Fruit fly (Drosophila melanogaster) whole organism, wandering third instar larva: ENCODE measurements around the gene CG44475.

Source experiments
- CG32264 ChIP-seq: fragments of 200-800 bp; sonication (Bioruptor generic); optimal IDR thresholded peaks from 2 replicates; lab custom pipeline; 2016; ENCODE audit warnings: missing biosample characterization, missing genetic modification characterization
- CG9705 ChIP-seq: fragments of 200-800 bp; sonication (Bioruptor generic); optimal IDR thresholded peaks from 2 replicates; lab custom pipeline; 2018; ENCODE audit warnings: missing biosample characterization, mild to moderate bottlenecking, missing genetic modification characterization
- CrebA ChIP-seq: fragments of 200-800 bp; sonication (Bioruptor generic); optimal IDR thresholded peaks from 2 replicates; lab custom pipeline; 2016; ENCODE audit warnings: missing biosample characterization, mild to moderate bottlenecking, missing genetic modification characterization, borderline replicate concordance
- Dif ChIP-seq: fragments of 200-275, 200-300 bp; sonication (Bioruptor generic); optimal IDR thresholded peaks from 2 replicates; lab custom pipeline; 2018; ENCODE audit warnings: missing biosample characterization, missing genetic modification characterization; ENCODE audit not compliant: partially characterized antibody
- HLH106 ChIP-seq: fragments of 200-800 bp; optimal IDR thresholded peaks from 3 replicates; lab custom pipeline; 2019; ENCODE audit warnings: missing biosample characterization, mild to moderate bottlenecking, missing genetic modification characterization, moderate library complexity
- Hnf4 ChIP-seq: fragments of 200-800 bp; sonication (Bioruptor generic); optimal IDR thresholded peaks from 2 replicates; lab custom pipeline; 2016; ENCODE audit warnings: missing biosample characterization, mild to moderate bottlenecking, missing genetic modification characterization
- Hr83 ChIP-seq: fragments of 200-300 bp; sonication (Bioruptor generic); optimal IDR thresholded peaks from 2 replicates; lab custom pipeline; 2016; ENCODE audit warnings: missing biosample characterization, mild to moderate bottlenecking, missing genetic modification characterization, moderate library complexity; ENCODE audit not compliant: poor library complexity, severe bottlenecking
- Jra ChIP-seq: sonication (Bioruptor generic); optimal IDR thresholded peaks from 2 replicates; lab custom pipeline; 2016; ENCODE audit warnings: missing biosample characterization, missing genetic modification characterization
- Myc ChIP-seq: fragments of >200 bp; optimal IDR thresholded peaks from 2 replicates; lab custom pipeline; 2017
- N ChIP-seq: fragments of >200 bp; optimal IDR thresholded peaks from 2 replicates; lab custom pipeline; 2018; ENCODE audit warnings: missing biosample characterization, missing external identifiers, missing genetic modification characterization
- OdsH ChIP-seq: fragments of 200-800 bp; sonication (Bioruptor generic); optimal IDR thresholded peaks from 2 replicates; lab custom pipeline; 2016; ENCODE audit warnings: missing biosample characterization, mild to moderate bottlenecking, missing genetic modification characterization
- Rel ChIP-seq, 2 experiments: fragments of 200-800 bp; sonication (Bioruptor generic) in 1 of 2; optimal IDR thresholded peaks; 2 replicates in 1 of 2; 3 replicates in 1 of 2; lab custom pipeline; 2016 to 2019; ENCODE audit warnings: mild to moderate bottlenecking in 2 of 2, missing biosample characterization in 2 of 2, missing genetic modification characterization in 2 of 2, moderate library complexity in 1 of 2
- Sp1 ChIP-seq: fragments of 200-800 bp; sonication (Bioruptor generic); optimal IDR thresholded peaks from 3 replicates; lab custom pipeline; 2019; ENCODE audit warnings: missing biosample characterization, mild to moderate bottlenecking, missing genetic modification characterization, moderate library complexity
- br ChIP-seq: fragments of 200-800 bp; sonication (Bioruptor generic); optimal IDR thresholded peaks from 2 replicates; lab custom pipeline; 2016; ENCODE audit warnings: missing biosample characterization, missing genetic modification characterization
- brk ChIP-seq: fragments of 200-800 bp; sonication (Bioruptor generic); optimal IDR thresholded peaks from 2 replicates; lab custom pipeline; 2016; ENCODE audit warnings: missing biosample characterization, mild to moderate bottlenecking, missing genetic modification characterization
- dl ChIP-seq, 2 experiments: fragments of 175-275, 200-275 bp in 1 of 2; fragments of 200-275 bp in 1 of 2; sonication (Bioruptor generic); optimal IDR thresholded peaks; lab custom pipeline; 2018; ENCODE audit warnings: mild to moderate bottlenecking in 2 of 2, missing biosample characterization in 2 of 2, missing genetic modification characterization in 2 of 2, moderate library complexity in 2 of 2; ENCODE audit not compliant: partially characterized antibody in 2 of 2, insufficient read depth in 1 of 2
- dmrt93B ChIP-seq: fragments of 200-800 bp; sonication (Bioruptor generic); optimal IDR thresholded peaks from 2 replicates; lab custom pipeline; 2018; ENCODE audit warnings: missing biosample characterization, mild to moderate bottlenecking, missing genetic modification characterization
- dsf ChIP-seq: sonication (Bioruptor generic); optimal IDR thresholded peaks from 2 replicates; lab custom pipeline; 2016; ENCODE audit warnings: missing biosample characterization, missing genetic modification characterization, borderline replicate concordance
- ey ChIP-seq: fragments of 200-800 bp; sonication (Bioruptor generic); optimal IDR thresholded peaks from 2 replicates; lab custom pipeline; 2016; ENCODE audit warnings: missing biosample characterization, missing genetic modification characterization
- foxo ChIP-seq, 2 experiments: fragments of 200-800 bp; sonication (Bioruptor generic); optimal IDR thresholded peaks; 2 replicates in 1 of 2; 3 replicates in 1 of 2; lab custom pipeline; 2016 to 2017; ENCODE audit warnings: missing biosample characterization in 2 of 2, missing genetic modification characterization in 2 of 2
- h ChIP-seq: fragments of 200-800 bp; sonication (Bioruptor generic); optimal IDR thresholded peaks from 3 replicates; lab custom pipeline; 2016; ENCODE audit warnings: missing biosample characterization, mild to moderate bottlenecking, missing genetic modification characterization
- jim ChIP-seq: fragments of 175-275, 200-325 bp; sonication (Bioruptor generic); optimal IDR thresholded peaks from 2 replicates; lab custom pipeline; 2016; ENCODE audit warnings: missing biosample characterization, mild to moderate bottlenecking, missing genetic modification characterization
- lola ChIP-seq: fragments of >200 bp; optimal IDR thresholded peaks from 2 replicates; lab custom pipeline; 2017; ENCODE audit warnings: missing biosample characterization, missing genetic modification characterization
- pan ChIP-seq: fragments of >200 bp; optimal IDR thresholded peaks from 2 replicates; lab custom pipeline; 2017
- psq ChIP-seq: fragments of 200-800 bp; sonication (Bioruptor generic); optimal IDR thresholded peaks from 3 replicates; lab custom pipeline; 2017; ENCODE audit warnings: missing biosample characterization, mild to moderate bottlenecking, missing genetic modification characterization, moderate library complexity
- tai ChIP-seq: sonication (Bioruptor generic); optimal IDR thresholded peaks from 2 replicates; lab custom pipeline; 2016; ENCODE audit warnings: missing biosample characterization, missing genetic modification characterization
- woc ChIP-seq: sonication (Bioruptor generic); optimal IDR thresholded peaks from 2 replicates; lab custom pipeline; 2016; ENCODE audit warnings: missing biosample characterization, mild to moderate bottlenecking, missing genetic modification characterization

Gene CG44475

DNA sequence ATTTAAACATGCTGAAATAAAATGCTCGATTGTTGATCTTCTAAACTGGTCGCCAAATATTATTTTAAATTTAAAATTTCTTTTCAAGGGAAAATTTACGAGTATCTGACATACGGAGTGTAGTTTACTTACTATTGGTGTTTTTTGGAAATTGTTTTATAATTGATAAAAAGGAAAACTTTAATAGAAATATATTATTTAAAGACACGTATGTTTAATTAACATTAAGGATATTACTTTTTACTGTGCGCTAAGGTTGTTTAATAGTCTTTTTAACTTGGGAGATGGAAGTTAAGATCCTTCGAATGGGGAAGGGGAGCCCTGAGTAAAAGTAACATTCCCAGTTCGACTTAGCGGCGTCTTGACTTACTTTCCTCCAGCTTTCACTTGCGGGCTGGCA lies 2.9 kb downstream of the CG44475 start, which contains the start of gene CG7653:
CG7653 (minus strand) TSS at position 101 of the 400 bp plus-strand sequence.
- no peak for TF ChIP-seq CrebA (GFP tag; lab: Kevin White, UChicago)
- no peak for TF ChIP-seq dl (GFP tag; optimal IDR thresholded peaks at IDR 0.05; lab: Kevin White, UChicago; ENCODE audit: insufficient read depth in 1 of 2, partially characterized antibody in 2 of 2)
- no peak for TF ChIP-seq brk
- TF ChIP-seq foxo (GFP tag; optimal IDR thresholded peaks at IDR 0.05; lab: Kevin White, UChicago) = no peak
- no peak for TF ChIP-seq ey (GFP tag; lab: Kevin White, UChicago)
- no peak for TF ChIP-seq jim (GFP tag; lab: Kevin White, UChicago)
- no peak for TF ChIP-seq Jra
- no peak for TF ChIP-seq Dif (GFP tag; lab: Kevin White, UChicago)
- no peak for TF ChIP-seq Rel (GFP tag; optimal IDR thresholded peaks at IDR 0.05; lab: Kevin White, UChicago)
- no peak for TF ChIP-seq Rel (tag; optimal IDR thresholded peaks at IDR 0.05; lab: Kevin White, UChicago)
- TF ChIP-seq Myc (lab: Kevin White, UChicago) = no peak

- TF ChIP-seq br (GFP tag; lab: Kevin White, UChicago) (no peak), dsf (GFP tag; lab: Kevin White, UChicago) (no peak), tai (no peak), Hr83 (no peak), psq (GFP tag; lab: Kevin White, UChicago) (no peak), OdsH (GFP tag; lab: Kevin White, UChicago) (no peak), CG32264 (GFP tag; lab: Kevin White, UChicago) (no peak), Dif (GFP tag; lab: Kevin White, UChicago) (no peak), dl (GFP tag; optimal IDR thresholded peaks at IDR 0.05; lab: Kevin White, UChicago; ENCODE audit: insufficient read depth in 1 of 2, partially characterized antibody in 2 of 2) (no peak), HLH106 (no peak), pan (lab: Kevin White, UChicago) (no peak), ey (GFP tag; lab: Kevin White, UChicago) (no peak), Rel (GFP tag; optimal IDR thresholded peaks at IDR 0.05; lab: Kevin White, UChicago) (no peak), Rel (tag; optimal IDR thresholded peaks at IDR 0.05; lab: Kevin White, UChicago) (no peak)
- TF ChIP-seq, all 38 proteins: peak for 0
Measured at dm6 chr2L:15865361-15865760, 17.6 kb downstream of the CG44475 start, which contains the start of gene CG42792. Gene CG42792 (minus strand): TSS chr2L:15865461.

- no peak for TF ChIP-seq br (GFP tag; lab: Kevin White, UChicago)
- no peak for TF ChIP-seq Myc (lab: Kevin White, UChicago)
- no peak for TF ChIP-seq dsf (GFP tag; lab: Kevin White, UChicago)
- TF ChIP-seq woc (GFP tag; lab: Kevin White, UChicago) = no peak
- TF ChIP-seq OdsH (GFP tag; lab: Kevin White, UChicago) = no peak
- no peak for TF ChIP-seq brk
- TF ChIP-seq pan (lab: Kevin White, UChicago) = no peak
- TF ChIP-seq dmrt93B (GFP tag; lab: Kevin White, UChicago) = no peak
- TF ChIP-seq Hnf4 (GFP tag; lab: Kevin White, UChicago) = no peak
- TF ChIP-seq N (GFP tag; lab: Kevin White, UChicago) = no peak
- TF ChIP-seq Jra = no peak
- no peak for TF ChIP-seq CrebA (GFP tag; lab: Kevin White, UChicago)
- no peak for TF ChIP-seq CG9705 (GFP tag; lab: Kevin White, UChicago)
Measured at dm6 chr2L:15853826-15854225, 29.2 kb downstream of the CG44475 start, which contains the start of gene Tektin-A. Gene Tektin-A (plus strand): TSS chr2L:15854126.

dm6 chr2L:15852292-15852691 lies 30.7 kb downstream of the CG44475 start, which contains the start of gene CG13243:
Gene CG13243 (plus strand): TSS chr2L:15852592.
- no peak for TF ChIP-seq lola
- TF ChIP-seq CG9705 (GFP tag; lab: Kevin White, UChicago) = no peak

DNA sequence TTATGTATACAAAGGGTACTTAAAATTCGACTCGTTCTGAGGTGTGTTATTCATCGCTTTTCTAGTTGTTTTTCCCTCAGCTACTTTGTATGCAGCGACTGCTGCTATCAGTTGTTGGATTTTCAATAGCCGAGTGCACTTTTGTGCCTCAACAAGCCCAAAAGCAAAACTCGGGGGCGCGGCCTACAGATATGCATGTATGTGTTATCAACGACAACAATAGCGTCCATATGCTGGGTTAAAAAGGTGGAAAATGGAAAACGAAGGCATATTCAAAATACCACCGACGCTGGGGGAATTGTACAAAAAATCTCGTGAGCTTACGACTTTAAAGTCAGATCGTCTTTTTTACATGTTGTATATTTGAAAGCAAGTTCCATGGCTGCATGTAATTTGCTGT lies 36.4 kb downstream of the CG44475 start:
- no peak for TF ChIP-seq HLH106
- TF ChIP-seq ey (GFP tag; lab: Kevin White, UChicago) = no peak
- no peak for TF ChIP-seq pan (lab: Kevin White, UChicago)
- no peak for TF ChIP-seq Dif (GFP tag; lab: Kevin White, UChicago)
- TF ChIP-seq woc (GFP tag; lab: Kevin White, UChicago) = no peak
- TF ChIP-seq psq (GFP tag; lab: Kevin White, UChicago) = no peak
- TF ChIP-seq lola = no peak
- TF ChIP-seq brk = no peak
- TF ChIP-seq h (GFP tag; lab: Kevin White, UChicago) = no peak
- TF ChIP-seq Sp1 (GFP tag; lab: Kevin White, UChicago) = no peak
- no peak for TF ChIP-seq Myc (lab: Kevin White, UChicago)
- no peak for TF ChIP-seq br (GFP tag; lab: Kevin White, UChicago)
- TF ChIP-seq, all 38 proteins: peak for 0
